Worm (Caenorhabditis elegans) whole organism, L3 larva: Measurements from ENCODE around the gene pccb-1.

ENCODE experiments used
- R02D3.7 ChIP-seq: fragments of 150-350 bp; optimal IDR thresholded peaks from 2 replicates; lab custom pipeline; 2014; ENCODE audit warnings: missing biosample characterization, missing genetic modification characterization
- ZK546.5 ChIP-seq: sonication (generic microtip); optimal IDR thresholded peaks from 2 replicates; lab custom pipeline; 2017; ENCODE audit warnings: missing biosample characterization, missing genetic modification characterization
- ceh-16 ChIP-seq: sonication (generic microtip); optimal IDR thresholded peaks from 2 replicates; lab custom pipeline; 2017; ENCODE audit warnings: missing biosample characterization, missing genetic modification characterization
- ceh-28 ChIP-seq: fragments of 150-350 bp; optimal IDR thresholded peaks from 2 replicates; lab custom pipeline; 2014; ENCODE audit warnings: missing biosample characterization, missing genetic modification reagents, missing genetic modification characterization
- ceh-82 ChIP-seq: fragments of 150-350 bp; optimal IDR thresholded peaks from 2 replicates; lab custom pipeline; 2014; ENCODE audit warnings: missing biosample characterization, missing genetic modification characterization
- ceh-9 ChIP-seq: sonication (generic microtip); optimal IDR thresholded peaks from 2 replicates; lab custom pipeline; 2018; ENCODE audit warnings: missing biosample characterization, missing genetic modification characterization
- egl-5 ChIP-seq: fragments of 150-350 bp; optimal IDR thresholded peaks from 2 replicates; lab custom pipeline; 2017; ENCODE audit warnings: missing biosample characterization, missing genetic modification reagents, missing genetic modification characterization, inconsistent platforms
- elt-1 ChIP-seq: fragments of 150-350 bp; optimal IDR thresholded peaks from 2 replicates; lab custom pipeline; 2014; ENCODE audit warnings: missing biosample characterization, missing genetic modification characterization
- elt-2 ChIP-seq: sonication (generic microtip); optimal IDR thresholded peaks from 2 replicates; lab custom pipeline; 2016; ENCODE audit warnings: missing genetic modification reagents, mild to moderate bottlenecking, missing genetic modification characterization, missing compliant biosample characterization
- elt-3 ChIP-seq, 3 experiments: fragments of 150-350 bp in 1 of 3; sonication (generic microtip) in 2 of 3; optimal IDR thresholded peaks; 2 replicates in 2 of 3; 4 replicates in 1 of 3; lab custom pipeline; 2014 to 2017; ENCODE audit warnings: missing biosample characterization in 3 of 3, missing genetic modification characterization in 3 of 3
- eor-1 ChIP-seq, 2 experiments: fragments of 150-350 bp; optimal IDR thresholded peaks; 2 replicates each; lab custom pipeline; 2014 to 2018; ENCODE audit warnings: missing biosample characterization in 2 of 2, missing genetic modification characterization in 2 of 2
- fkh-10 ChIP-seq: sonication (generic microtip); optimal IDR thresholded peaks from 2 replicates; lab custom pipeline; 2017; ENCODE audit warnings: missing biosample characterization, missing genetic modification reagents, missing genetic modification characterization
- fkh-2 ChIP-seq: fragments of 150-350 bp; optimal IDR thresholded peaks from 2 replicates; lab custom pipeline; 2014; ENCODE audit warnings: missing biosample characterization, missing genetic modification reagents, missing genetic modification characterization
- fos-1 ChIP-seq: fragments of 150-350 bp; optimal IDR thresholded peaks from 2 replicates; lab custom pipeline; 2014; ENCODE audit warnings: missing biosample characterization, missing genetic modification characterization
- hmg-11 ChIP-seq: sonication (generic microtip); optimal IDR thresholded peaks from 2 replicates; lab custom pipeline; 2016; ENCODE audit warnings: missing genetic modification characterization, missing compliant biosample characterization
- jun-1 ChIP-seq: fragments of 150-350 bp; optimal IDR thresholded peaks from 2 replicates; lab custom pipeline; 2014; ENCODE audit warnings: missing biosample characterization, missing genetic modification reagents, missing genetic modification characterization
- lin-15B ChIP-seq: fragments of 150-350 bp; optimal IDR thresholded peaks from 2 replicates; lab custom pipeline; 2014; ENCODE audit warnings: missing biosample characterization, missing genetic modification characterization
- lin-39 ChIP-seq: fragments of 150-350 bp; optimal IDR thresholded peaks from 2 replicates; lab custom pipeline; 2018; ENCODE audit warnings: missing biosample characterization, missing genetic modification reagents, missing genetic modification characterization
- mdl-1 ChIP-seq: fragments of 150-350 bp; optimal IDR thresholded peaks from 2 replicates; lab custom pipeline; 2014; ENCODE audit warnings: missing biosample characterization, missing genetic modification characterization
- mml-1 ChIP-seq: fragments of 150-350 bp; sonication (generic microtip); optimal IDR thresholded peaks from 3 replicates; lab custom pipeline; 2014; ENCODE audit warnings: missing biosample characterization, missing genetic modification characterization
- nfya-1 ChIP-seq: sonication (generic microtip); optimal IDR thresholded peaks from 2 replicates; lab custom pipeline; 2017; ENCODE audit warnings: missing genetic modification characterization, mild to moderate bottlenecking, missing compliant biosample characterization, antibody characterized with exemption, moderate library complexity; ENCODE audit not compliant: insufficient read depth
- nhr-12 ChIP-seq: fragments of 150-350 bp; optimal IDR thresholded peaks from 2 replicates; lab custom pipeline; 2014; ENCODE audit warnings: missing biosample characterization, missing genetic modification characterization
- nhr-23 ChIP-seq: fragments of 150-350 bp; optimal IDR thresholded peaks from 2 replicates; lab custom pipeline; 2014; ENCODE audit warnings: missing biosample characterization, missing genetic modification reagents, missing genetic modification characterization
- nhr-28 ChIP-seq: fragments of 150-350 bp; optimal IDR thresholded peaks from 2 replicates; lab custom pipeline; 2014; ENCODE audit warnings: missing biosample characterization, missing genetic modification characterization
- pha-4 ChIP-seq: fragments of 150-350 bp; optimal IDR thresholded peaks from 2 replicates; lab custom pipeline; 2014; ENCODE audit warnings: missing biosample characterization, missing genetic modification reagents, missing genetic modification characterization
- pqm-1 ChIP-seq: fragments of 150-350 bp; optimal IDR thresholded peaks from 2 replicates; lab custom pipeline; 2017; ENCODE audit warnings: missing biosample characterization, missing genetic modification characterization, inconsistent platforms
- sea-2 ChIP-seq: fragments of 150-350 bp; sonication (generic microtip); optimal IDR thresholded peaks from 4 replicates; lab custom pipeline; 2014; ENCODE audit warnings: missing biosample characterization, missing genetic modification reagents, missing genetic modification characterization
- skn-1 ChIP-seq: fragments of 150-350 bp; optimal IDR thresholded peaks from 2 replicates; lab custom pipeline; 2014; ENCODE audit warnings: missing biosample characterization, missing genetic modification characterization
- snpc-4 ChIP-seq: fragments of 150-350 bp; optimal IDR thresholded peaks from 2 replicates; lab custom pipeline; 2014; ENCODE audit warnings: missing biosample characterization, missing genetic modification characterization
- tbx-2 ChIP-seq: sonication (generic microtip); optimal IDR thresholded peaks from 2 replicates; lab custom pipeline; 2016; ENCODE audit warnings: mild to moderate bottlenecking, missing genetic modification characterization, missing compliant biosample characterization
- unc-62 ChIP-seq: fragments of 150-350 bp; sonication (generic microtip); optimal IDR thresholded peaks from 4 replicates; lab custom pipeline; 2014; ENCODE audit warnings: missing biosample characterization, missing genetic modification reagents, missing genetic modification characterization
- zag-1 ChIP-seq: fragments of 150-350 bp; optimal IDR thresholded peaks from 2 replicates; lab custom pipeline; 2014; ENCODE audit warnings: missing biosample characterization, missing genetic modification characterization
- ztf-11 ChIP-seq: fragments of 150-350 bp; optimal IDR thresholded peaks from 2 replicates; lab custom pipeline; 2014; ENCODE audit warnings: missing biosample characterization, missing genetic modification characterization
- ztf-4 ChIP-seq: fragments of 150-350 bp; optimal IDR thresholded peaks from 2 replicates; lab custom pipeline; 2014; ENCODE audit warnings: missing biosample characterization, missing genetic modification characterization

The pccb-1 gene

ce11 chrX:3089423-3089822 is at the start of gene pccb-1:
pccb-1 (plus strand) TSS chrX:3089549.
- TF ChIP-seq snpc-4 (tag; lab: Kevin White, UChicago) (no peak), nhr-23 (tag; lab: Kevin White, UChicago) (no peak), nhr-28 (no peak), elt-3 (tag; optimal IDR thresholded peaks at IDR 0.05; lab: Kevin White, UChicago) (no peak), ceh-9 (no peak), nhr-12 (tag; lab: Kevin White, UChicago) (no peak), ceh-16 (no peak)

- no peak for TF ChIP-seq egl-5 (tag; lab: Kevin White, UChicago)
- no peak for TF ChIP-seq tbx-2 (tag; lab: Kevin White, UChicago)
- TF ChIP-seq ceh-28 (tag; lab: Kevin White, UChicago), result no peak
- no peak for TF ChIP-seq ZK546.5
- no peak for TF ChIP-seq fkh-2
- TF ChIP-seq elt-3 (tag; optimal IDR thresholded peaks at IDR 0.05; lab: Kevin White, UChicago), result no peak
- TF ChIP-seq ceh-82, result no peak
- no peak for TF ChIP-seq ztf-11 (tag; lab: Kevin White, UChicago)
- TF ChIP-seq ztf-4 (tag; lab: Kevin White, UChicago), result no peak
- TF ChIP-seq fkh-10 (GFP tag; lab: Kevin White, UChicago), result no peak
- TF ChIP-seq nfya-1 (tag; lab: Kevin White, UChicago), result no peak
- no peak for TF ChIP-seq snpc-4 (tag; lab: Kevin White, UChicago)
- no peak for TF ChIP-seq lin-39 (tag; lab: Kevin White, UChicago)
Observed at ce11 chrX:3040021-3040420, 49.3 kb upstream of the pccb-1 start.

ce11 chrX:3040609-3041008 is 48.7 kb upstream of the pccb-1 start:
- peak; percentile 6 for TF ChIP-seq nfya-1 (tag; lab: Kevin White, UChicago)
- peak; percentile 64 for TF ChIP-seq lin-39 (tag; lab: Kevin White, UChicago)
- no peak for TF ChIP-seq fos-1 (tag; lab: Kevin White, UChicago)

DNA sequence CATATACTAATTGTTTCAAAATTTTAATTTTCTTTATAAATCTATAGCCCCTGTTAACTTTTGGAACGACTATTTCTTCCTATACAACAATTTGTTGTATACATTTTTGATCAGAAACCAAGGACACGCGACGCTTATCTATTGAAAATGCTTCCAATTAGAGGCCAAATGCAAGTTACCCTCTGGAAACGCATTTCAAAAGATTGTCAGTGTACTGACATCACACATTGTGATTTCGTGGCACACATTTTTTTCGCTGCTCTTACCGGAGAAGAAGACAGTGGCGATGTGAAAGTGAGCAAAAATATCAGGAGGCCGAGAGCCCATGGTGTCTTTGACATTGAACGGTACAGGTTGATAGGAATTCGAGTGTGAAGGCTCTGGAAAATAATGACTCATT is 43.9 kb upstream of the pccb-1 start, which contains the start of gene cnnm-3:
Gene cnnm-3 (minus strand): TSS at position 382 of the 400 bp plus-strand sequence.
- TF ChIP-seq elt-3 (tag; optimal IDR thresholded peaks at IDR 0.05; lab: Kevin White, UChicago), result no peak
- no peak for TF ChIP-seq ceh-82
- TF ChIP-seq, all 47 proteins: peak for 0

DNA sequence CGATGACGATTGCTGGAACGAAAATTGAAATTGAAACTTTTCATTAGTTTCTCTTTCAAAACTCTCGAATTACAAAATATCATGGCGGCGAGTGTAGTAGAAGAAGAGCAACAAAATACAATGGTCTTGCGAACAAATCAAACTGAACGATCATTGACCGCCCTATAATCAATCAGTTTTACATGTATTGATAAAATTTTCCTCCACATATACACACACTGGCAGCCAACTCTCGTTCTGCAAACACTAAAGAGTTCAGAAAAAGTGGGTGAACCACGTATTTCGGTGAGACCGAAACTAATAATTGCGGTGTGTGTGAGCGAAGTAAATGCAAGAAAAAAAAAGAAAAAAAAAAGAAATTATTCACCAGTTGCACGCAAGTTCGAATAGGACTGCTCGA is 42.1 kb upstream of the pccb-1 start:
- TF ChIP-seq elt-2 (tag; lab: Kevin White, UChicago), result peak; percentile 36
- no peak for TF ChIP-seq egl-5 (tag; lab: Kevin White, UChicago)
- TF ChIP-seq pqm-1 (tag; lab: Kevin White, UChicago), result peak; percentile 34

DNA sequence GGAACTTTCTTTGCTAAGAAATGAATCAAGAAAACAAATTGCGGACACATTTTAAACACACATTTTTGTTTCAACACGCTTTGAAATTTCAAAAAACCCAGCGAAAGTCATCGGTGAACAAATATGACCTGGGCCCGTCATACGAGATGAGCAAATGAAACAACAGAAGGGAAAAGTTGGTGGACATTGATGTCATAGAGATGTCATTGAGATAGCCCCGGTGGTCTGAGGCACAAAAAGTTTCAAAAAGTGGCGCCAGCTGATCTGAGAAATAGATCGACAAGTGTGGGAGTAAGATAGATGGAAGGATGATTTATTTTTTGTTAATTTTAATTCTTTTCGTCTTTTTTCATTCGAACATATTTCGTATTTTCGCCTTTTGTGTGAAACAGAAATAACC is 40.7 kb upstream of the pccb-1 start:
- TF ChIP-seq elt-1 (peak; percentile 3), pqm-1 (tag; lab: Kevin White, UChicago) (no peak), fos-1 (tag; lab: Kevin White, UChicago) (no peak), jun-1 (tag; lab: Kevin White, UChicago) (no peak), nfya-1 (tag; lab: Kevin White, UChicago) (no peak), eor-1 (tag; optimal IDR thresholded peaks at IDR 0.05; lab: Kevin White, UChicago) (no peak)

DNA sequence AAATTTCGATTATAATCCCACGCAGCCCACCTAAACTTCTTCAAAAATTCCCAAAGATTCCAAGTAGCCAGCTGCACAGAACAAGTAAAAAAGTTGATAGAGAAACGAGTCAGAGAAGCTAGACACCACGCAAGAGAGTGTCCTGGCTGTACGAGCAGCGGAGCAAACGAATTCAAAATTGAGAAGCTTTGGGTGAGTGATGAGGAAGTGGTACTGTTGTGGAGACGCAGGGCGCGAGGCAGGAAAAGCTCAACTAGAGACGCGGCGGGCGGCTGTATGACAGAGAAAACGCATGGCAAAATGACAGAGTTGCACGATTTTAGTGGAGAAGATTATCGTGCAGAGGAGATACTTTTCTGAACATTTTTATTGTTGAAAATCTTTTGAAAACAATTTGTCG is 40.1 kb upstream of the pccb-1 start:
- TF ChIP-seq pha-4 (tag; lab: Kevin White, UChicago) (peak; percentile 16), hmg-11 (tag; lab: Kevin White, UChicago) (peak; percentile 34), R02D3.7 (tag; lab: Kevin White, UChicago) (no peak), egl-5 (tag; lab: Kevin White, UChicago) (peak; percentile 55), skn-1 (tag; lab: Kevin White, UChicago) (no peak), ceh-28 (tag; lab: Kevin White, UChicago) (no peak), lin-15B (no peak), mdl-1 (tag; lab: Kevin White, UChicago) (peak; percentile 19), sea-2 (GFP tag; lab: Kevin White, UChicago) (no peak), elt-1 (no peak), pqm-1 (tag; lab: Kevin White, UChicago) (peak; percentile 44), nhr-23 (tag; lab: Kevin White, UChicago) (no peak), lin-39 (tag; lab: Kevin White, UChicago) (peak; percentile 71), elt-2 (tag; lab: Kevin White, UChicago) (peak; percentile 37), mml-1 (tag; lab: Kevin White, UChicago) (no peak), zag-1 (tag; lab: Kevin White, UChicago) (peak; percentile 18), unc-62 (peak; percentile 24), nfya-1 (tag; lab: Kevin White, UChicago) (peak; percentile 75)
- TF ChIP-seq, all 47 proteins: peak for 10
